Worm (Caenorhabditis elegans): ENCODE data around the gene ZK402.2.

Gene ZK402.2

DNA sequence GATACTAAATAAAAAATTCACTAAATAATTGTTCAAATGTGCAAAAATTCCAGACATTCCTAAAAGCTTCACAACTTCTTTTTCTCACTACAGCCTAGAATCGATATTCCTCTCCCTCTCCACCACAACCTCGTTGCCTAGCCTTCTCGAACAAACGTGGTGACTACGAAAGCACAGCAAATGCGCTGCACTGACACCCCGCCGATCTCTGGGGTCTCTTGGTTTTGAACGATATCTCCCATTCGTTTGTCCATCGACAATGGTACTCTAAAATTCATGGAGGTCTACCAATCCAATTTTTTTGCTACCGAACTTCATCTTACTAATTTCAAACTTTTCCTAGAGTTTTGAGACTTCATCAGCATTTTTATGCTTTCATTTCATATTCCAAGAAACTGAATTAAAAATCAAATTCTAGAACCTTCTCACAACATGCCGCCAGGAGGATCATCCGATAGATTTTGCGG lies 46.8 kb downstream of the ZK402.2 start, which contains the start of gene W05H7.1 (continued):
- TF ChIP-seq skn-1 (tag; optimal IDR thresholded peaks at IDR 0.05) (peak; percentile 62), xbp-1 (tag; optimal IDR thresholded peaks at IDR 0.05) (peak; percentile 9), sox-4 (tag; optimal IDR thresholded peaks at IDR 0.05) (no peak)

DNA sequence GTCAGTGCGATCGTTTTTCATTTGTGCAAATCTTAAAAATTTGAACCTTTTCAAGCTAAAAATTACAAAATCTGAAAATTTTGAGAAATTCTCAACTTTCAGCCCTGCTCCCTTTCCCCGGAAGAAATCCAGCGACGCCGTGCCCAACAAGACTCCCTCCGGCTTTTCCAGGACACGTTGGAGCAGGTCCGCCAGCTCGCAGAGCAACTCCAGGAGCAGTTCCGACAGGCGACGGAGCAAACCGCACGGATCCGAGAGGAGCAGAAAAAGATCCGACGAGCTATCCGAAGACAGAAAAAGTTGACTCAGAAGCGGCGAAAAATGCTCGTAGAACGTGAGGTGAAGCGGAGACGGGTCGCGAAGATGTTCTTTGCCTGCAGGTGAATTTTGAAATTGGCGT lies 47.7 kb downstream of the ZK402.2 start:
- TF ChIP-seq mep-1 (tag; optimal IDR thresholded peaks at IDR 0.05) (no peak), unc-30 (tag; optimal IDR thresholded peaks at IDR 0.05) (no peak), unc-62 (GFP tag; optimal IDR thresholded peaks at IDR 0.05) (no peak), nhr-84 (tag; optimal IDR thresholded peaks at IDR 0.05) (no peak), nhr-76 (tag; optimal IDR thresholded peaks at IDR 0.05) (no peak), xbp-1 (tag; optimal IDR thresholded peaks at IDR 0.05) (no peak), isw-1 (GFP tag; IDR thresholded peaks at IDR 0.05) (no peak), nhr-77 (tag; optimal IDR thresholded peaks at IDR 0.05) (no peak), snpc-4 (tag; optimal IDR thresholded peaks at IDR 0.05) (no peak), mab-9 (GFP tag; IDR thresholded peaks at IDR 0.05) (no peak), nhr-47 (tag; optimal IDR thresholded peaks at IDR 0.05) (no peak), egl-27 (tag; optimal IDR thresholded peaks at IDR 0.05) (no peak), swsn-7 (tag; optimal IDR thresholded peaks at IDR 0.05) (no peak), skn-1 (tag; optimal IDR thresholded peaks at IDR 0.05) (no peak), ces-1 (GFP tag; optimal IDR thresholded peaks at IDR 0.05) (no peak), rnt-1 (tag; optimal IDR thresholded peaks at IDR 0.05) (no peak), hpl-2 (GFP tag; optimal IDR thresholded peaks at IDR 0.05) (no peak), nhr-85 (tag) (no peak)

DNA sequence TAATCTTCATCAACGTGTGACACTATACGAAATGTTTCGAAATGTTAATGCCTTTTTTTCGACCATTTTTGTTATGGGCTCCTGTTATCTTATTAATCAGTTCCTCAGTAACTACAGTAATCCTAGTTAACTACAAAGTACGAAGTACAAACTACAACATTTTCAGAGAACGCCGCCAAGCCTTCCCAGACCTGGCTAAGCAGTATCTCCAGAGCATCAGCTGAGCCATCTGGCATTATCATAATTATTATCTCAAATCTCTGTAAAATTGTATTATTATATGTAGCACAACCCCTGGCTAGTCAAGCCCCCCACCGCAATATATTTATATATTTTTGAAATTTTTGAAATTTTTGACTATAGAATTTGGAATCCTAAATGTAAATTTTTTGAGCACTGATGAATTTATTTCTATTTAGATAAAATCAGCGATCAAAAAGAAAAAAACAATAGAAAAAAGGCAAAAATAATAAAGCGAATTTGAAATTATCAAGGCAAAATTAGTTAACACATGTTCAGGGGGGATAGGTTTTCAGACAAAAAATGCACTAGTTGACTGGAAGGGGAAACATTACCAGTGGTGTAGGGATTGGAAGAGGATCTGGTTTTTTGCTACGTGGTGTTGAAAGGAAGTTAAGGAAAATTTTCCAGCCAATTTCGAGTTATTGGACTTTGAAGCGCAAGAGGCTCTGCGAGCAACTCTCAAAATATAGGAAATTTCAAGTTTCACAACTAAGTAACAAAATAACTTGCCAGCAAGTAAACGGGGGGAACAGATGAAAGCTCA lies 48.5 kb downstream of the ZK402.2 start:
- TF ChIP-seq ztf-4 (tag; optimal IDR thresholded peaks at IDR 0.05) (peak; percentile 2), ama-1 (optimal IDR thresholded peaks at IDR 0.05) (peak; percentile 59), skn-1 (tag; optimal IDR thresholded peaks at IDR 0.05) (no peak), elt-2 (tag; optimal IDR thresholded peaks at IDR 0.05) (no peak), efl-3 (GFP tag; optimal IDR thresholded peaks at IDR 0.05) (no peak), aly-2 (tag; optimal IDR thresholded peaks at IDR 0.05) (peak; percentile 15), sup-37 (GFP tag; optimal IDR thresholded peaks at IDR 0.05) (no peak), lsy-2 (tag; optimal IDR thresholded peaks at IDR 0.05) (peak in 1 of 2 experiments; percentile 20), nhr-85 (tag) (peak; percentile 65)

Measured in whole organism, L1 larva.